Worm (Caenorhabditis elegans) whole organism, L3 larva: ENCODE results near the gene F15E6.6.

Experiments used
- ama-1 ChIP-seq: fragments of 150-350 bp; optimal IDR thresholded peaks from 2 replicates; lab custom pipeline; 2018
- ceh-82 ChIP-seq: fragments of 150-350 bp; optimal IDR thresholded peaks from 2 replicates; lab custom pipeline; 2014; ENCODE audit warnings: missing biosample characterization, missing genetic modification characterization
- fkh-10 ChIP-seq: sonication (generic microtip); optimal IDR thresholded peaks from 2 replicates; lab custom pipeline; 2017; ENCODE audit warnings: missing biosample characterization, missing genetic modification reagents, missing genetic modification characterization
- fkh-2 ChIP-seq: fragments of 150-350 bp; optimal IDR thresholded peaks from 2 replicates; lab custom pipeline; 2014; ENCODE audit warnings: missing biosample characterization, missing genetic modification reagents, missing genetic modification characterization
- fos-1 ChIP-seq: fragments of 150-350 bp; optimal IDR thresholded peaks from 2 replicates; lab custom pipeline; 2014; ENCODE audit warnings: missing biosample characterization, missing genetic modification characterization
- jun-1 ChIP-seq: fragments of 150-350 bp; optimal IDR thresholded peaks from 2 replicates; lab custom pipeline; 2014; ENCODE audit warnings: missing biosample characterization, missing genetic modification reagents, missing genetic modification characterization
- lin-15B ChIP-seq: fragments of 150-350 bp; optimal IDR thresholded peaks from 2 replicates; lab custom pipeline; 2014; ENCODE audit warnings: missing biosample characterization, missing genetic modification characterization
- nhr-237 ChIP-seq: fragments of 150-350 bp; optimal IDR thresholded peaks from 2 replicates; lab custom pipeline; 2014; ENCODE audit warnings: missing biosample characterization, missing genetic modification characterization
- unc-62 ChIP-seq: fragments of 150-350 bp; sonication (generic microtip); optimal IDR thresholded peaks from 4 replicates; lab custom pipeline; 2014; ENCODE audit warnings: missing biosample characterization, missing genetic modification reagents, missing genetic modification characterization

ce11 chrIV:4306317-4306716 is 22.4 kb upstream of the F15E6.6 start:
- TF ChIP-seq ama-1 (lab: Kevin White, UChicago) (no peak), jun-1 (tag; lab: Kevin White, UChicago) (no peak), lin-15B (tag; lab: Kevin White, UChicago) (no peak), fos-1 (tag; lab: Kevin White, UChicago) (no peak), nhr-237 (tag; lab: Kevin White, UChicago) (no peak), fkh-2 (tag; lab: Kevin White, UChicago) (no peak), unc-62 (GFP tag; lab: Kevin White, UChicago) (no peak), fkh-10 (GFP tag; lab: Kevin White, UChicago) (no peak), ceh-82 (tag; lab: Kevin White, UChicago) (no peak)
